Worm (Caenorhabditis elegans) whole organism, L3 larva: ENCODE measurements around the gene F15H10.10.
A peak's percentile ranks its signal among the peaks of the same experiment; 100 is the strongest.

Source experiments
- R02D3.7 ChIP-seq: fragments of 150-350 bp; optimal IDR thresholded peaks from 2 replicates; lab custom pipeline; 2014; ENCODE audit warnings: missing biosample characterization, missing genetic modification characterization
- ZK546.5 ChIP-seq: sonication (generic microtip); optimal IDR thresholded peaks from 2 replicates; lab custom pipeline; 2017; ENCODE audit warnings: missing biosample characterization, missing genetic modification characterization
- aly-2 ChIP-seq: fragments of 150-350 bp; optimal IDR thresholded peaks from 2 replicates; lab custom pipeline; 2014; ENCODE audit warnings: missing biosample characterization, missing genetic modification characterization
- ama-1 ChIP-seq: fragments of 150-350 bp; optimal IDR thresholded peaks from 2 replicates; lab custom pipeline; 2018
- ceh-9 ChIP-seq: sonication (generic microtip); optimal IDR thresholded peaks from 2 replicates; lab custom pipeline; 2018; ENCODE audit warnings: missing biosample characterization, missing genetic modification characterization
- daf-12 ChIP-seq: fragments of 150-350 bp; optimal IDR thresholded peaks from 2 replicates; lab custom pipeline; 2014; ENCODE audit warnings: missing biosample characterization, missing genetic modification reagents, missing genetic modification characterization
- egl-27 ChIP-seq: sonication (generic microtip); optimal IDR thresholded peaks from 4 replicates; lab custom pipeline; 2017; ENCODE audit warnings: missing biosample characterization, missing genetic modification reagents, missing genetic modification characterization
- elt-1 ChIP-seq: fragments of 150-350 bp; optimal IDR thresholded peaks from 2 replicates; lab custom pipeline; 2014; ENCODE audit warnings: missing biosample characterization, missing genetic modification characterization
- elt-2 ChIP-seq: sonication (generic microtip); optimal IDR thresholded peaks from 2 replicates; lab custom pipeline; 2016; ENCODE audit warnings: missing genetic modification reagents, mild to moderate bottlenecking, missing genetic modification characterization, missing compliant biosample characterization
- elt-3 ChIP-seq, 3 experiments: fragments of 150-350 bp in 1 of 3; sonication (generic microtip) in 2 of 3; optimal IDR thresholded peaks; 2 replicates in 2 of 3; 4 replicates in 1 of 3; lab custom pipeline; 2014 to 2017; ENCODE audit warnings: missing biosample characterization in 3 of 3, missing genetic modification characterization in 3 of 3
- eor-1 ChIP-seq, 2 experiments: fragments of 150-350 bp; optimal IDR thresholded peaks; 2 replicates each; lab custom pipeline; 2014 to 2018; ENCODE audit warnings: missing biosample characterization in 2 of 2, missing genetic modification characterization in 2 of 2
- fkh-2 ChIP-seq: fragments of 150-350 bp; optimal IDR thresholded peaks from 2 replicates; lab custom pipeline; 2014; ENCODE audit warnings: missing biosample characterization, missing genetic modification reagents, missing genetic modification characterization
- fos-1 ChIP-seq: fragments of 150-350 bp; optimal IDR thresholded peaks from 2 replicates; lab custom pipeline; 2014; ENCODE audit warnings: missing biosample characterization, missing genetic modification characterization
- hmg-11 ChIP-seq: sonication (generic microtip); optimal IDR thresholded peaks from 2 replicates; lab custom pipeline; 2016; ENCODE audit warnings: missing genetic modification characterization, missing compliant biosample characterization
- jun-1 ChIP-seq: fragments of 150-350 bp; optimal IDR thresholded peaks from 2 replicates; lab custom pipeline; 2014; ENCODE audit warnings: missing biosample characterization, missing genetic modification reagents, missing genetic modification characterization
- lin-15B ChIP-seq: fragments of 150-350 bp; optimal IDR thresholded peaks from 2 replicates; lab custom pipeline; 2014; ENCODE audit warnings: missing biosample characterization, missing genetic modification characterization
- lin-39 ChIP-seq: fragments of 150-350 bp; optimal IDR thresholded peaks from 2 replicates; lab custom pipeline; 2018; ENCODE audit warnings: missing biosample characterization, missing genetic modification reagents, missing genetic modification characterization
- lsy-12 ChIP-seq: sonication (generic microtip); optimal IDR thresholded peaks from 2 replicates; lab custom pipeline; 2016; ENCODE audit warnings: mild to moderate bottlenecking, missing genetic modification characterization, missing compliant biosample characterization
- mdl-1 ChIP-seq: fragments of 150-350 bp; optimal IDR thresholded peaks from 2 replicates; lab custom pipeline; 2014; ENCODE audit warnings: missing biosample characterization, missing genetic modification characterization
- mml-1 ChIP-seq: fragments of 150-350 bp; sonication (generic microtip); optimal IDR thresholded peaks from 3 replicates; lab custom pipeline; 2014; ENCODE audit warnings: missing biosample characterization, missing genetic modification characterization
- nfya-1 ChIP-seq: sonication (generic microtip); optimal IDR thresholded peaks from 2 replicates; lab custom pipeline; 2017; ENCODE audit warnings: missing genetic modification characterization, mild to moderate bottlenecking, missing compliant biosample characterization, antibody characterized with exemption, moderate library complexity; ENCODE audit not compliant: insufficient read depth
- nhr-11 ChIP-seq: fragments of 150-350 bp; optimal IDR thresholded peaks from 2 replicates; lab custom pipeline; 2014; ENCODE audit warnings: missing biosample characterization, missing genetic modification characterization
- nhr-23 ChIP-seq: fragments of 150-350 bp; optimal IDR thresholded peaks from 2 replicates; lab custom pipeline; 2014; ENCODE audit warnings: missing biosample characterization, missing genetic modification reagents, missing genetic modification characterization
- nhr-28 ChIP-seq: fragments of 150-350 bp; optimal IDR thresholded peaks from 2 replicates; lab custom pipeline; 2014; ENCODE audit warnings: missing biosample characterization, missing genetic modification characterization
- nhr-43 ChIP-seq: sonication (generic microtip); optimal IDR thresholded peaks from 2 replicates; lab custom pipeline; 2016; ENCODE audit warnings: mild to moderate bottlenecking, missing genetic modification characterization, missing compliant biosample characterization; ENCODE audit not compliant: poor library complexity, severe bottlenecking
- nhr-76 ChIP-seq: fragments of 150-350 bp; sonication (generic microtip); optimal IDR thresholded peaks from 5 replicates; lab custom pipeline; 2014; ENCODE audit warnings: missing biosample characterization, missing genetic modification characterization
- nhr-77 ChIP-seq: fragments of 150-350 bp; optimal IDR thresholded peaks from 2 replicates; lab custom pipeline; 2014; ENCODE audit warnings: missing biosample characterization, missing genetic modification characterization
- pqm-1 ChIP-seq: fragments of 150-350 bp; optimal IDR thresholded peaks from 2 replicates; lab custom pipeline; 2017; ENCODE audit warnings: missing biosample characterization, missing genetic modification characterization, inconsistent platforms
- sea-2 ChIP-seq: fragments of 150-350 bp; sonication (generic microtip); optimal IDR thresholded peaks from 4 replicates; lab custom pipeline; 2014; ENCODE audit warnings: missing biosample characterization, missing genetic modification reagents, missing genetic modification characterization
- tbx-2 ChIP-seq: sonication (generic microtip); optimal IDR thresholded peaks from 2 replicates; lab custom pipeline; 2016; ENCODE audit warnings: mild to moderate bottlenecking, missing genetic modification characterization, missing compliant biosample characterization
- unc-39 ChIP-seq: sonication (generic microtip); optimal IDR thresholded peaks from 4 replicates; lab custom pipeline; 2017; ENCODE audit warnings: missing biosample characterization, missing genetic modification characterization
- unc-62 ChIP-seq: fragments of 150-350 bp; sonication (generic microtip); optimal IDR thresholded peaks from 4 replicates; lab custom pipeline; 2014; ENCODE audit warnings: missing biosample characterization, missing genetic modification reagents, missing genetic modification characterization
- zag-1 ChIP-seq: fragments of 150-350 bp; optimal IDR thresholded peaks from 2 replicates; lab custom pipeline; 2014; ENCODE audit warnings: missing biosample characterization, missing genetic modification characterization
- ztf-4 ChIP-seq: fragments of 150-350 bp; optimal IDR thresholded peaks from 2 replicates; lab custom pipeline; 2014; ENCODE audit warnings: missing biosample characterization, missing genetic modification characterization

The F15H10.10 gene

ce11 chrV:10416925-10417324 is at the start of gene F15H10.10:
Gene F15H10.10 (minus strand): TSS chrV:10417025.
- TF ChIP-seq ztf-4 (no peak), unc-62 (GFP tag; lab: Kevin White, UChicago) (no peak)

DNA sequence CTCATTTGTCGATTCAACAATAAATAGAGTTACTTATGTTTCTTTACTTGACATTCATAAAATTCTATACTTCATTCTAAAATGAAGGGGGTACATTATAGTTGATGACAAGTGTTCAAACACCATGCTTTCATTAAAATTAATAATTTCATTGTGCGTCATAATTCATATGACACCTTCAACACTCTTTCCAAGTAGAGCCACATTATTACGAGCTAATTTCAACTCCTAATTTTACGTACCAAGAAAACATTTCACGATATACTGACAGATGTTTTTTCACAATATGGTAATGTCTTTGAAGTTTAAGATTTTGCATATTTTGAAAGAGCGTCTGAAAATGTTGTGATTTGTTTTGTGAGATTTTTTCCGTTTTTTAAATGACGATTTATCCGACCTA is 48.7 kb upstream of the F15H10.10 start:
- TF ChIP-seq unc-62 (GFP tag; lab: Kevin White, UChicago) (no peak), nhr-77 (tag; lab: Kevin White, UChicago) (no peak), jun-1 (tag; lab: Kevin White, UChicago) (no peak), eor-1 (tag; optimal IDR thresholded peaks at IDR 0.05; lab: Kevin White, UChicago) (no peak), elt-3 (tag; optimal IDR thresholded peaks at IDR 0.05; lab: Kevin White, UChicago) (no peak), nhr-76 (no peak), ZK546.5 (no peak), lsy-12 (tag; lab: Kevin White, UChicago) (no peak), elt-1 (tag; lab: Kevin White, UChicago) (no peak), tbx-2 (no peak), egl-27 (tag; lab: Kevin White, UChicago) (no peak), mdl-1 (tag; lab: Kevin White, UChicago) (no peak), lin-15B (tag; lab: Kevin White, UChicago) (no peak)

ce11 chrV:10464746-10465145 is 47.9 kb upstream of the F15H10.10 start:
- TF ChIP-seq unc-39 = no peak
- TF ChIP-seq fos-1 (tag; lab: Kevin White, UChicago) = no peak
- no peak for TF ChIP-seq ztf-4
- TF ChIP-seq lsy-12 (tag; lab: Kevin White, UChicago) = no peak
- peak; percentile 1 for TF ChIP-seq ama-1 (lab: Kevin White, UChicago)
- peak; percentile 26 for TF ChIP-seq lin-39 (tag; lab: Kevin White, UChicago)
- TF ChIP-seq aly-2 (tag; lab: Kevin White, UChicago) = no peak
- TF ChIP-seq hmg-11 (tag; lab: Kevin White, UChicago) = no peak
- no peak for TF ChIP-seq nhr-23 (tag; lab: Kevin White, UChicago)
- no peak for TF ChIP-seq elt-1 (tag; lab: Kevin White, UChicago)
- peak; percentile 39 for TF ChIP-seq nfya-1 (tag; lab: Kevin White, UChicago)
- no peak for TF ChIP-seq R02D3.7 (tag; lab: Kevin White, UChicago)
- TF ChIP-seq nhr-43 (tag; lab: Kevin White, UChicago) = peak; percentile 14
- no peak for TF ChIP-seq ZK546.5
- TF ChIP-seq egl-27 (tag; lab: Kevin White, UChicago) = no peak
- TF ChIP-seq ceh-9 (tag; lab: Kevin White, UChicago) = no peak
- no peak for TF ChIP-seq nhr-11
- TF ChIP-seq mdl-1 (tag; lab: Kevin White, UChicago) = no peak
- TF ChIP-seq elt-3 (tag; optimal IDR thresholded peaks at IDR 0.05; lab: Kevin White, UChicago) = no peak

- no peak for TF ChIP-seq R02D3.7 (tag; lab: Kevin White, UChicago)
- TF ChIP-seq unc-62 (GFP tag; lab: Kevin White, UChicago) = no peak
- no peak for TF ChIP-seq zag-1 (tag; lab: Kevin White, UChicago)
- TF ChIP-seq pqm-1 (tag; lab: Kevin White, UChicago) = no peak
- no peak for TF ChIP-seq daf-12 (tag; lab: Kevin White, UChicago)
- TF ChIP-seq nhr-28 (tag; lab: Kevin White, UChicago) = no peak
- no peak for TF ChIP-seq mml-1
- no peak for TF ChIP-seq tbx-2
- no peak for TF ChIP-seq fos-1 (tag; lab: Kevin White, UChicago)
- no peak for TF ChIP-seq ztf-4
- no peak for TF ChIP-seq sea-2 (GFP tag; lab: Kevin White, UChicago)
- TF ChIP-seq lin-39 (tag; lab: Kevin White, UChicago) = no peak
- no peak for TF ChIP-seq elt-2 (tag; lab: Kevin White, UChicago)
- TF ChIP-seq fkh-2 (tag; lab: Kevin White, UChicago) = no peak
- no peak for TF ChIP-seq elt-3 (tag; optimal IDR thresholded peaks at IDR 0.05; lab: Kevin White, UChicago)
- TF ChIP-seq hmg-11 (tag; lab: Kevin White, UChicago) = no peak
Measured at ce11 chrV:10464160-10464559, 47.3 kb upstream of the F15H10.10 start.

DNA sequence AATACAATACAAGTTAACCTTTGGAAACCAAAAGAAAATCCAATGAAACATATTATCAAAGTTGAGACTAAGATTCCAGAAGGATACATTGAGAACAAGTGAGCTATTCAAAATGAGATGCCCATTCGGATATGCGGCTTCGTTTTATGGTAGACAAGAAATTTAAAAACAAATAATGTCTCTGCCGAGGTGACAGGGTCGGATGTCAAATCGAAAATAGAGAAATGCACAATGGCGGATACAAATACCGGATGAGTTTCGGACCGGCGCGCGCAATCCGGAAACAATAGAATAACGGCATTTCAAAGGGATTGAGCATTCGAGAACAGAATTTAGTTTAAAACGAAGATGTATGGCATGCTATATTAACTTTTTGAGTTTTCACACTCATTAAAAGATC is 46.5 kb upstream of the F15H10.10 start, which contains the start of gene F22E12.3:
F22E12.3 (minus strand) TSS at position 101 of the 400 bp plus-strand sequence.
- TF ChIP-seq ama-1 (lab: Kevin White, UChicago) = peak; percentile 10
- no peak for TF ChIP-seq sea-2 (GFP tag; lab: Kevin White, UChicago)
